Worm (Caenorhabditis elegans): ENCODE results near the gene ZK666.4.

ce11 chrII:10483860-10484259 is 6.8 kb downstream of the ZK666.4 start:
- TF ChIP-seq che-1 (tag; optimal IDR thresholded peaks at IDR 0.05) = no peak
- no peak for TF ChIP-seq unc-55 (GFP tag; optimal IDR thresholded peaks at IDR 0.05)
- TF ChIP-seq npax-4 (tag; optimal IDR thresholded peaks at IDR 0.05) = no peak
- TF ChIP-seq ceh-45 (GFP tag; IDR thresholded peaks at IDR 0.05) = no peak
- no peak for TF ChIP-seq hlh-30 (tag; optimal IDR thresholded peaks at IDR 0.05; ENCODE audit: insufficient read depth)
- no peak for TF ChIP-seq lin-11 (tag; optimal IDR thresholded peaks at IDR 0.05)
- no peak for TF ChIP-seq fax-1 (tag; optimal IDR thresholded peaks at IDR 0.05)
